Fruit fly (Drosophila melanogaster): ENCODE results near the gene Rcd4.

dm6 chr2L:8421717-8422116 is 39.1 kb downstream of the Rcd4 start:
- TF ChIP-seq ab (GFP tag; optimal IDR thresholded peaks at IDR 0.05), result no peak
- TF ChIP-seq Jarid2 (GFP tag; optimal IDR thresholded peaks at IDR 0.05), result no peak
- no peak for TF ChIP-seq Max (GFP tag; optimal IDR thresholded peaks at IDR 0.05)
- no peak for TF ChIP-seq dan (GFP tag; IDR thresholded peaks at IDR 0.05)
- TF ChIP-seq kni (GFP tag; optimal IDR thresholded peaks at IDR 0.05), result peak; percentile 58
- no peak for TF ChIP-seq CG10147 (GFP tag; optimal IDR thresholded peaks at IDR 0.05)

Data from whole organism, embryonic.